Fruit fly (Drosophila melanogaster): ENCODE results near the gene Cbp80.
A peak's percentile ranks its signal among the peaks of the same experiment; 100 is the strongest.

DNA sequence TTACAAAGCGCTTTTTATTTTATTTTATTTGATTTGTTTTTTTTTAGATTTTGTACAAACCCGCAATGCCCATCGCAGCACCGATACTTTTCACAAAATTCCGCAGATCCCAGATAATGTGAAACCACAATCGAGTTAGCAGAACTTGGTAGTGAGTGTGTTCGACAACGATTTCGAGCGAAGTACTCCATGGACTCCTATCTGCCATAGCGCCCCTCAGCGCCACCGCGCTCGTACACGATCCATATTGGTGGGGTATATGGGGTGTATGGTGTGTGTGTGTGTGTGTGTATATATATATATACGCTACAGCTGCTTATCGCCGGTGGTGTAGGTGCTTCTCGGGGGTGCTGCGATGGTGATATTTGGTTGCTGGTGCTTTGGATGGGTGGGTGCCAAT, 37.4 kb upstream of the Cbp80 start:
- no peak for TF ChIP-seq Lpt (GFP tag; optimal IDR thresholded peaks at IDR 0.05)
- TF ChIP-seq CG8319 (GFP tag; optimal IDR thresholded peaks at IDR 0.05) = no peak
- no peak for TF ChIP-seq CG6854 (GFP tag; optimal IDR thresholded peaks at IDR 0.05)
- TF ChIP-seq vri (GFP tag; optimal IDR thresholded peaks at IDR 0.05) = peak; percentile 35
- no peak for TF ChIP-seq Blimp-1 (GFP tag; optimal IDR thresholded peaks at IDR 0.05)
- TF ChIP-seq Smox (GFP tag; optimal IDR thresholded peaks at IDR 0.05) = no peak
- TF ChIP-seq spab (GFP tag; optimal IDR thresholded peaks at IDR 0.05) = no peak
- TF ChIP-seq topi (GFP tag; optimal IDR thresholded peaks at IDR 0.05) = no peak
- TF ChIP-seq CG32006 (GFP tag; optimal IDR thresholded peaks at IDR 0.05) = no peak
- TF ChIP-seq Eip78C (GFP tag) = peak; percentile 26

Data from whole organism, prepupa.